Fruit fly (Drosophila melanogaster) whole organism, prepupa: ENCODE measurements around the gene mus301.
A peak's percentile ranks its signal among the peaks of the same experiment; 100 is the strongest.

Experiments
- Blimp-1 ChIP-seq: fragments of 200-800 bp; sonication (Bioruptor generic); optimal IDR thresholded peaks from 3 replicates; lab custom pipeline; 2017; ENCODE audit warnings: missing biosample characterization, missing genetic modification characterization, mild to moderate bottlenecking, moderate library complexity, missing genetic modification reagents
- CG10631 ChIP-seq: fragments of 200-800 bp; sonication (Bioruptor generic); optimal IDR thresholded peaks from 2 replicates; lab custom pipeline; 2016; ENCODE audit warnings: missing biosample characterization, missing genetic modification characterization
- CG10669 ChIP-seq: fragments of 200-800 bp; sonication (Bioruptor generic); optimal IDR thresholded peaks from 3 replicates; lab custom pipeline; 2018; ENCODE audit warnings: missing biosample characterization, mild to moderate bottlenecking, missing genetic modification characterization, moderate library complexity
- CG11294 ChIP-seq: fragments of 200-800 bp; sonication (Bioruptor generic); IDR thresholded peaks from 2 replicates; pipeline ENCODE4 v1.3.6; 2022; ENCODE audit warnings: missing biosample characterization, missing genetic modification characterization
- CG11762 ChIP-seq: fragments of 200-800 bp; sonication (Bioruptor generic); optimal IDR thresholded peaks from 3 replicates; lab custom pipeline; 2016; ENCODE audit warnings: missing biosample characterization, missing genetic modification characterization; ENCODE audit not compliant: insufficient read depth
- CG11902 ChIP-seq: fragments of 200-800 bp; sonication (Bioruptor generic); optimal IDR thresholded peaks from 3 replicates; lab custom pipeline; 2016; ENCODE audit warnings: missing biosample characterization, missing genetic modification characterization
- CG16779 ChIP-seq: fragments of 200-800 bp; sonication (Bioruptor generic); optimal IDR thresholded peaks from 3 replicates; lab custom pipeline; 2017; ENCODE audit warnings: missing biosample characterization, mild to moderate bottlenecking, missing genetic modification characterization
- CG3032 ChIP-seq: fragments of 200-800 bp; optimal IDR thresholded peaks from 2 replicates; lab custom pipeline; 2019; ENCODE audit warnings: missing biosample characterization, mild to moderate bottlenecking, missing genetic modification characterization, moderate library complexity
- CG31627 ChIP-seq: fragments of 200-800 bp; sonication (Bioruptor generic); optimal IDR thresholded peaks from 3 replicates; lab custom pipeline; 2016; ENCODE audit warnings: missing biosample characterization, missing genetic modification characterization
- CG34406 ChIP-seq: fragments of 200-800 bp; sonication (Bioruptor generic); optimal IDR thresholded peaks from 3 replicates; lab custom pipeline; 2016; ENCODE audit warnings: missing biosample characterization, missing genetic modification characterization
- CG3919 ChIP-seq: fragments of 200-800 bp; sonication (Bioruptor generic); optimal IDR thresholded peaks from 3 replicates; lab custom pipeline; 2016; ENCODE audit warnings: missing biosample characterization, missing genetic modification characterization
- CG4318 ChIP-seq: fragments of 200-800 bp; sonication (Bioruptor generic); optimal IDR thresholded peaks from 3 replicates; lab custom pipeline; 2017; ENCODE audit warnings: missing biosample characterization, mild to moderate bottlenecking, missing genetic modification characterization
- CG6163 ChIP-seq: fragments of 200-800 bp; sonication (Bioruptor generic); IDR thresholded peaks from 3 replicates; pipeline ENCODE4 v1.3.6; 2022; ENCODE audit warnings: missing biosample characterization, missing genetic modification characterization
- CG6276 ChIP-seq: fragments of 200-800 bp; sonication (Bioruptor generic); optimal IDR thresholded peaks from 2 replicates; lab custom pipeline; 2017; ENCODE audit warnings: missing biosample characterization, mild to moderate bottlenecking, missing genetic modification characterization
- CG6792 ChIP-seq: fragments of 200-800 bp; sonication (Bioruptor generic); optimal IDR thresholded peaks from 3 replicates; lab custom pipeline; 2016; ENCODE audit warnings: missing biosample characterization, missing genetic modification characterization
- CG6808 ChIP-seq: fragments of 200-800 bp; sonication (Bioruptor generic); optimal IDR thresholded peaks from 3 replicates; lab custom pipeline; 2017; ENCODE audit warnings: missing biosample characterization, missing genetic modification characterization, mild to moderate bottlenecking, moderate library complexity, missing genetic modification reagents
- CG6854 ChIP-seq: fragments of 200-800 bp; sonication (Bioruptor generic); optimal IDR thresholded peaks from 2 replicates; lab custom pipeline; 2017; ENCODE audit warnings: missing biosample characterization, mild to moderate bottlenecking, missing genetic modification characterization
- CG7368 ChIP-seq: fragments of 200-800 bp; sonication (Bioruptor generic); optimal IDR thresholded peaks from 3 replicates; lab custom pipeline; 2016; ENCODE audit warnings: missing biosample characterization, missing genetic modification characterization
- CG8119 ChIP-seq: fragments of 200-800 bp; sonication (Bioruptor generic); IDR thresholded peaks from 3 replicates; pipeline ENCODE4 v1.3.6; 2022; ENCODE audit warnings: missing biosample characterization, missing genetic modification characterization
- CG8319 ChIP-seq: fragments of 200-800 bp; sonication (Bioruptor generic); optimal IDR thresholded peaks from 3 replicates; lab custom pipeline; 2016; ENCODE audit warnings: missing biosample characterization, missing genetic modification characterization
- CG8632 ChIP-seq: fragments of 200-800 bp; sonication (Bioruptor generic); optimal IDR thresholded peaks from 3 replicates; lab custom pipeline; 2016; ENCODE audit warnings: missing biosample characterization, missing genetic modification characterization
- CG9139 ChIP-seq: fragments of 200-800 bp; sonication (Bioruptor generic); optimal IDR thresholded peaks from 3 replicates; lab custom pipeline; 2017; ENCODE audit warnings: missing biosample characterization, mild to moderate bottlenecking, missing genetic modification characterization
- Eip75B ChIP-seq: fragments of 200-800 bp; sonication (Bioruptor generic); optimal IDR thresholded peaks from 3 replicates; lab custom pipeline; 2016; ENCODE audit warnings: missing biosample characterization, missing genetic modification characterization
- Eip78C ChIP-seq: fragments of 200-800 bp; sonication (Bioruptor generic); peaks from one replicate; lab custom pipeline; 2016; ENCODE audit warnings: missing biosample characterization, missing genetic modification characterization
- Ets21C ChIP-seq: fragments of 200-800 bp; sonication (Bioruptor generic); optimal IDR thresholded peaks from 3 replicates; lab custom pipeline; 2016; ENCODE audit warnings: missing biosample characterization, missing genetic modification characterization
- Gug ChIP-seq: fragments of 200-800 bp; sonication (Bioruptor generic); IDR thresholded peaks from 2 replicates; pipeline ENCODE4 v1.3.6; 2022; ENCODE audit warnings: missing biosample characterization, missing genetic modification characterization
- Hr38 ChIP-seq: sonication (Bioruptor generic); optimal IDR thresholded peaks from 2 replicates; lab custom pipeline; 2016; ENCODE audit warnings: missing biosample characterization, missing genetic modification characterization
- Hr39 ChIP-seq: fragments of 200-800 bp; sonication (Bioruptor generic); optimal IDR thresholded peaks from 2 replicates; lab custom pipeline; 2016; ENCODE audit warnings: missing biosample characterization, missing genetic modification characterization
- Hr4 ChIP-seq: fragments of 200-800 bp; sonication (Bioruptor generic); optimal IDR thresholded peaks from 3 replicates; lab custom pipeline; 2016; ENCODE audit warnings: missing biosample characterization, missing genetic modification characterization
- Met ChIP-seq: fragments of 200-800 bp; sonication (Bioruptor generic); optimal IDR thresholded peaks from 3 replicates; lab custom pipeline; 2016; ENCODE audit warnings: missing biosample characterization, missing genetic modification characterization
- OdsH ChIP-seq: fragments of 200-800 bp; sonication (Bioruptor generic); optimal IDR thresholded peaks from 3 replicates; lab custom pipeline; 2016; ENCODE audit warnings: missing biosample characterization, missing genetic modification characterization
- Smox ChIP-seq: fragments of 200-800 bp; sonication (Bioruptor generic); optimal IDR thresholded peaks from 3 replicates; lab custom pipeline; 2016; ENCODE audit warnings: missing biosample characterization, missing genetic modification characterization
- Sox102F ChIP-seq: fragments of 200-800 bp; sonication (Bioruptor generic); optimal IDR thresholded peaks from 2 replicates; lab custom pipeline; 2016; ENCODE audit warnings: missing biosample characterization, mild to moderate bottlenecking, missing genetic modification characterization
- Sox14 ChIP-seq: fragments of 200-800 bp; sonication (Bioruptor generic); optimal IDR thresholded peaks from 3 replicates; lab custom pipeline; 2016; ENCODE audit warnings: missing biosample characterization, missing genetic modification characterization
- Sox15 ChIP-seq: fragments of 200-800 bp; sonication (Bioruptor generic); optimal IDR thresholded peaks from 3 replicates; lab custom pipeline; 2016; ENCODE audit warnings: missing biosample characterization, missing genetic modification characterization
- achi ChIP-seq: fragments of 200-800 bp; sonication (Bioruptor generic); optimal IDR thresholded peaks from 3 replicates; lab custom pipeline; 2016; ENCODE audit warnings: missing biosample characterization, missing genetic modification characterization
- acj6 ChIP-seq: fragments of 200-800 bp; sonication (Bioruptor generic); optimal IDR thresholded peaks from 3 replicates; lab custom pipeline; 2016; ENCODE audit warnings: missing biosample characterization, missing genetic modification characterization
- cyc ChIP-seq: fragments of 200-800 bp; sonication (Bioruptor generic); optimal IDR thresholded peaks from 3 replicates; lab custom pipeline; 2016; ENCODE audit warnings: missing biosample characterization, missing genetic modification characterization
- dsx ChIP-seq: fragments of 200-800 bp; optimal IDR thresholded peaks from 3 replicates; lab custom pipeline; 2019; ENCODE audit warnings: missing biosample characterization, mild to moderate bottlenecking, missing genetic modification characterization, moderate library complexity; ENCODE audit not compliant: poor library complexity, severe bottlenecking
- esn ChIP-seq: fragments of 200-800 bp; sonication (Bioruptor generic); optimal IDR thresholded peaks from 2 replicates; lab custom pipeline; 2016; ENCODE audit warnings: missing biosample characterization, mild to moderate bottlenecking, missing genetic modification characterization, moderate library complexity
- fd59A ChIP-seq: fragments of 200-800 bp; sonication (Bioruptor generic); optimal IDR thresholded peaks from 2 replicates; lab custom pipeline; 2017; ENCODE audit warnings: missing biosample characterization, mild to moderate bottlenecking, missing genetic modification characterization, missing genetic modification reagents
- fd85E ChIP-seq: fragments of 200-800 bp; sonication (Bioruptor generic); optimal IDR thresholded peaks from 3 replicates; lab custom pipeline; 2016; ENCODE audit warnings: missing biosample characterization, missing genetic modification characterization
- fkh ChIP-seq: fragments of 200-800 bp; sonication (Bioruptor generic); optimal IDR thresholded peaks from 3 replicates; lab custom pipeline; 2017; ENCODE audit warnings: missing biosample characterization, mild to moderate bottlenecking, missing genetic modification characterization, moderate library complexity
- lz ChIP-seq: fragments of 200-800 bp; sonication (Bioruptor generic); optimal IDR thresholded peaks from 3 replicates; lab custom pipeline; 2016; ENCODE audit warnings: missing biosample characterization, missing genetic modification characterization
- net ChIP-seq: fragments of 200-800 bp; sonication (Bioruptor generic); optimal IDR thresholded peaks from 3 replicates; lab custom pipeline; 2016; ENCODE audit warnings: missing biosample characterization, missing genetic modification characterization
- pdm3 ChIP-seq: fragments of 200-800 bp; sonication (Bioruptor generic); optimal IDR thresholded peaks from 3 replicates; lab custom pipeline; 2016; ENCODE audit warnings: missing biosample characterization, missing genetic modification characterization
- salr ChIP-seq, 2 experiments: fragments of 200-800 bp; sonication (Bioruptor generic); optimal IDR thresholded peaks; 3 replicates each; lab custom pipeline; 2016 to 2018; ENCODE audit warnings: missing biosample characterization in 2 of 2, missing genetic modification characterization in 2 of 2, mild to moderate bottlenecking in 1 of 2
- spab ChIP-seq: fragments of 200-800 bp; sonication (Bioruptor generic); optimal IDR thresholded peaks from 2 replicates; lab custom pipeline; 2017; ENCODE audit warnings: missing biosample characterization, mild to moderate bottlenecking, missing genetic modification characterization, missing genetic modification reagents
- ss ChIP-seq, 2 experiments: fragments of 200-800 bp; sonication (Bioruptor generic); optimal IDR thresholded peaks; 2 replicates in 1 of 2; 3 replicates in 1 of 2; lab custom pipeline; 2017 to 2018; ENCODE audit warnings: mild to moderate bottlenecking in 2 of 2, missing biosample characterization in 2 of 2, missing genetic modification characterization in 2 of 2, moderate library complexity in 1 of 2
- svp ChIP-seq: fragments of 200-800 bp; sonication (Bioruptor generic); peaks from one replicate; lab custom pipeline; 2016; ENCODE audit warnings: missing biosample characterization, missing genetic modification characterization
- topi ChIP-seq: fragments of 200-800 bp; sonication (Bioruptor generic); optimal IDR thresholded peaks from 3 replicates; lab custom pipeline; 2016; ENCODE audit warnings: missing biosample characterization, missing genetic modification characterization
- vri ChIP-seq: fragments of 200-800 bp; sonication (Bioruptor generic); optimal IDR thresholded peaks from 3 replicates; lab custom pipeline; 2016; ENCODE audit warnings: missing biosample characterization, mild to moderate bottlenecking, missing genetic modification characterization

Gene mus301

dm6 chr3L:8096106-8096558, 41.5 kb upstream of the mus301 start:
- TF ChIP-seq fd59A (peak; percentile 74), CG8119 (GFP tag; lab: Robert Waterston, UW) (peak; percentile 98), vri (GFP tag; lab: Kevin White, UChicago) (peak; percentile 77), CG31627 (GFP tag; lab: Kevin White, UChicago) (peak; percentile 82), CG9139 (GFP tag; lab: Kevin White, UChicago) (peak; percentile 62), fkh (GFP tag; lab: Kevin White, UChicago) (peak; percentile 51), CG11294 (peak; percentile 96), topi (GFP tag; lab: Kevin White, UChicago) (peak; percentile 82), CG6163 (GFP tag; lab: Robert Waterston, UW) (peak; percentile 92), CG8632 (GFP tag; lab: Kevin White, UChicago) (peak; percentile 93), CG6276 (GFP tag; lab: Kevin White, UChicago) (peak; percentile 97), CG10631 (GFP tag; lab: Kevin White, UChicago) (peak; percentile 96), spab (peak; percentile 81), Eip75B (GFP tag; lab: Kevin White, UChicago) (peak; percentile 85), cyc (GFP tag; lab: Kevin White, UChicago) (peak; percentile 83), CG34406 (GFP tag; lab: Kevin White, UChicago) (peak; percentile 94), Gug (GFP tag; lab: Robert Waterston, UW) (peak; percentile 95), lz (GFP tag; lab: Kevin White, UChicago) (peak; percentile 82), Blimp-1 (no peak), CG7368 (GFP tag; lab: Kevin White, UChicago) (peak; percentile 90), ss (GFP tag; optimal IDR thresholded peaks at IDR 0.05; lab: Kevin White, UChicago) (peak; percentile 82 to 86), CG6808 (GFP tag; lab: Kevin White, UChicago) (peak; percentile 78), CG3032 (tag; lab: Kevin White, UChicago) (peak; percentile 84), salr (GFP tag; optimal IDR thresholded peaks at IDR 0.05; lab: Kevin White, UChicago) (peak; percentile 68 to 96), Met (GFP tag; lab: Kevin White, UChicago) (peak; percentile 83), CG16779 (peak; percentile 92), Hr39 (GFP tag; lab: Kevin White, UChicago) (no peak), pdm3 (peak; percentile 93), net (GFP tag; lab: Kevin White, UChicago) (peak; percentile 96), Hr38 (GFP tag; lab: Kevin White, UChicago) (no peak), CG4318 (GFP tag; lab: Kevin White, UChicago) (peak; percentile 94), Smox (GFP tag; lab: Kevin White, UChicago) (no peak), OdsH (GFP tag; lab: Kevin White, UChicago) (peak; percentile 96), Eip78C (peak; percentile 97), Hr4 (peak; percentile 96), fd85E (GFP tag; lab: Kevin White, UChicago) (peak; percentile 54), CG11762 (GFP tag; lab: Kevin White, UChicago) (peak; percentile 86), svp (GFP tag; lab: Kevin White, UChicago) (peak; percentile 89), esn (GFP tag; lab: Kevin White, UChicago) (peak; percentile 91), Sox14 (GFP tag; lab: Kevin White, UChicago) (peak; percentile 87), CG6792 (GFP tag; lab: Kevin White, UChicago) (peak; percentile 92), acj6 (GFP tag; lab: Kevin White, UChicago) (peak; percentile 95), achi (peak; percentile 94), dsx (GFP tag; lab: Kevin White, UChicago) (peak; percentile 78), Sox15 (GFP tag; lab: Kevin White, UChicago) (peak; percentile 90), Sox102F (peak; percentile 81), CG6854 (peak; percentile 45), CG8319 (GFP tag; lab: Kevin White, UChicago) (peak; percentile 78), CG10669 (GFP tag; lab: Kevin White, UChicago) (peak; percentile 92), Ets21C (GFP tag; lab: Kevin White, UChicago) (no peak), CG3919 (GFP tag; lab: Kevin White, UChicago) (peak; percentile 86), CG11902 (GFP tag; lab: Kevin White, UChicago) (peak; percentile 87)
